Fruit fly (Drosophila melanogaster) whole organism: ENCODE data around the gene Polr3E.

Experiments used
- CG8478 ChIP-seq: fragments of >200 bp; optimal IDR thresholded peaks from 2 replicates; lab custom pipeline; 2018; ENCODE audit warnings: inconsistent platforms
- Dll ChIP-seq: fragments of >200 bp; optimal IDR thresholded peaks from 2 replicates; lab custom pipeline; 2017
- EcR ChIP-seq, 2 experiments: fragments of >200 bp; optimal IDR thresholded peaks; 2 replicates each; lab custom pipeline; 2017; ENCODE audit warnings: missing biosample characterization in 2 of 2, missing genetic modification characterization in 2 of 2, missing genetic modification reagents in 2 of 2
- pan ChIP-seq: fragments of >200 bp; optimal IDR thresholded peaks from 2 replicates; lab custom pipeline; 2017
- psq ChIP-seq: fragments of >200 bp; optimal IDR thresholded peaks from 2 replicates; lab custom pipeline; 2017
- usp ChIP-seq: fragments of >200 bp; optimal IDR thresholded peaks from 2 replicates; lab custom pipeline; 2017; ENCODE audit warnings: missing biosample characterization, missing genetic modification characterization, mixed read lengths

Gene Polr3E

dm6 chr3L:21008255-21008815, 23.3 kb upstream of the Polr3E start:
- no peak for TF ChIP-seq CG8478 (lab: Kevin White, UChicago)
- peak in 1 of 2 experiments; percentile 17 for TF ChIP-seq EcR (GFP tag; optimal IDR thresholded peaks at IDR 0.05; lab: Kevin White, UChicago)

- TF ChIP-seq usp (GFP tag; lab: Kevin White, UChicago) (no peak), EcR (GFP tag; optimal IDR thresholded peaks at IDR 0.05; lab: Kevin White, UChicago) (no peak), psq (no peak), Dll (lab: Kevin White, UChicago) (peak; percentile 44)
These were observed 22.7 kb upstream of the Polr3E start for dm6 chr3L:21008899-21009298.

- TF ChIP-seq Dll (lab: Kevin White, UChicago) (peak; percentile 66), psq (no peak), CG8478 (lab: Kevin White, UChicago) (no peak), EcR (GFP tag; optimal IDR thresholded peaks at IDR 0.05; lab: Kevin White, UChicago) (no peak), pan (lab: Kevin White, UChicago) (no peak), usp (GFP tag; lab: Kevin White, UChicago) (no peak)
These were observed 22.1 kb upstream of the Polr3E start for dm6 chr3L:21009405-21010120.

dm6 chr3L:21010846-21011607, 20.6 kb upstream of the Polr3E start:
- peak; percentile 74 for TF ChIP-seq Dll (lab: Kevin White, UChicago)
- TF ChIP-seq EcR (GFP tag; optimal IDR thresholded peaks at IDR 0.05; lab: Kevin White, UChicago), result no peak

dm6 chr3L:21011689-21012088, 19.9 kb upstream of the Polr3E start:
- TF ChIP-seq usp (GFP tag; lab: Kevin White, UChicago) (no peak), Dll (lab: Kevin White, UChicago) (peak; percentile 52)

dm6 chr3L:21013465-21013864, 18.2 kb upstream of the Polr3E start:
- TF ChIP-seq usp (GFP tag; lab: Kevin White, UChicago), result no peak
- no peak for TF ChIP-seq EcR (GFP tag; optimal IDR thresholded peaks at IDR 0.05; lab: Kevin White, UChicago)
- no peak for TF ChIP-seq psq
- TF ChIP-seq pan (lab: Kevin White, UChicago), result no peak
- no peak for TF ChIP-seq Dll (lab: Kevin White, UChicago)
- no peak for TF ChIP-seq CG8478 (lab: Kevin White, UChicago)

dm6 chr3L:21014516-21014945, 17.1 kb upstream of the Polr3E start:
- TF ChIP-seq EcR (GFP tag; optimal IDR thresholded peaks at IDR 0.05; lab: Kevin White, UChicago), result no peak
- TF ChIP-seq pan (lab: Kevin White, UChicago), result no peak
- no peak for TF ChIP-seq Dll (lab: Kevin White, UChicago)
- TF ChIP-seq CG8478 (lab: Kevin White, UChicago), result no peak
- no peak for TF ChIP-seq usp (GFP tag; lab: Kevin White, UChicago)
- no peak for TF ChIP-seq psq

- TF ChIP-seq EcR (GFP tag; optimal IDR thresholded peaks at IDR 0.05; lab: Kevin White, UChicago) (peak in 1 of 2 experiments; percentile 87), CG8478 (lab: Kevin White, UChicago) (no peak), Dll (lab: Kevin White, UChicago) (peak; percentile 89)
These were observed 8.3 kb upstream of the Polr3E start for dm6 chr3L:21023364-21023763.

- TF ChIP-seq psq (no peak), EcR (GFP tag; optimal IDR thresholded peaks at IDR 0.05; lab: Kevin White, UChicago) (no peak), Dll (lab: Kevin White, UChicago) (no peak), CG8478 (lab: Kevin White, UChicago) (no peak), pan (lab: Kevin White, UChicago) (no peak), usp (GFP tag; lab: Kevin White, UChicago) (no peak)
These were observed 7.8 kb upstream of the Polr3E start for dm6 chr3L:21023795-21024194.

- TF ChIP-seq Dll (lab: Kevin White, UChicago) (no peak), psq (no peak), pan (lab: Kevin White, UChicago) (no peak), EcR (GFP tag; optimal IDR thresholded peaks at IDR 0.05; lab: Kevin White, UChicago) (no peak), CG8478 (lab: Kevin White, UChicago) (no peak), usp (GFP tag; lab: Kevin White, UChicago) (no peak)
These were observed 7.1 kb upstream of the Polr3E start for dm6 chr3L:21024563-21024962.

dm6 chr3L:21024965-21025833, 6.4 kb upstream of the Polr3E start:
- TF ChIP-seq Dll (lab: Kevin White, UChicago) (no peak), CG8478 (lab: Kevin White, UChicago) (no peak), psq (no peak), pan (lab: Kevin White, UChicago) (no peak), EcR (GFP tag; optimal IDR thresholded peaks at IDR 0.05; lab: Kevin White, UChicago) (no peak), usp (GFP tag; lab: Kevin White, UChicago) (no peak)
